Worm (Caenorhabditis elegans) whole organism, mixed stage, embryonic: ENCODE data around the gene pde-2.

Experiments used
- M03D4.4 ChIP-seq: sonication (generic microtip); optimal IDR thresholded peaks from 2 replicates; lab custom pipeline; 2017; ENCODE audit warnings: mild to moderate bottlenecking, missing genetic modification characterization, missing compliant biosample characterization
- bed-3 ChIP-seq: fragments of 200-800 bp; sonication (Bioruptor generic); optimal IDR thresholded peaks from 3 replicates; lab custom pipeline; 2018; ENCODE audit warnings: mild to moderate bottlenecking, missing genetic modification characterization, moderate library complexity, missing compliant biosample characterization
- blmp-1 ChIP-seq: fragments of 150-350 bp; optimal IDR thresholded peaks from 2 replicates; lab custom pipeline; 2014; ENCODE audit warnings: missing biosample characterization, missing genetic modification characterization
- ceh-39 ChIP-seq: fragments of 150-350 bp; optimal IDR thresholded peaks from 2 replicates; lab custom pipeline; 2014; ENCODE audit warnings: missing biosample characterization, missing genetic modification characterization
- ceh-43 ChIP-seq: fragments of 200-800 bp; sonication (Bioruptor generic); optimal IDR thresholded peaks from 2 replicates; lab custom pipeline; 2018; ENCODE audit warnings: mild to moderate bottlenecking, missing genetic modification characterization, moderate library complexity, missing compliant biosample characterization
- ceh-83 ChIP-seq: fragments of 200-800 bp; sonication (Bioruptor generic); optimal IDR thresholded peaks from 2 replicates; lab custom pipeline; 2018; ENCODE audit warnings: mild to moderate bottlenecking, missing genetic modification characterization, missing compliant biosample characterization
- ces-1 ChIP-seq: fragments of 150-350 bp; optimal IDR thresholded peaks from 2 replicates; lab custom pipeline; 2014; ENCODE audit warnings: missing biosample characterization, missing genetic modification reagents, missing genetic modification characterization
- cnd-1 ChIP-seq: fragments of 200-800 bp; sonication (Bioruptor generic); optimal IDR thresholded peaks from 2 replicates; lab custom pipeline; 2018; ENCODE audit warnings: mild to moderate bottlenecking, missing genetic modification characterization, missing compliant biosample characterization
- drap-1 ChIP-seq: fragments of 200-800 bp; sonication (Bioruptor generic); optimal IDR thresholded peaks from 3 replicates; lab custom pipeline; 2018; ENCODE audit warnings: mild to moderate bottlenecking, missing genetic modification characterization, missing compliant biosample characterization
- elt-1 ChIP-seq: sonication (generic microtip); optimal IDR thresholded peaks from 2 replicates; lab custom pipeline; 2017; ENCODE audit warnings: missing genetic modification characterization, mild to moderate bottlenecking, missing compliant biosample characterization, antibody characterized with exemption, moderate library complexity, borderline replicate concordance; ENCODE audit not compliant: insufficient read depth
- elt-3 ChIP-seq: fragments of 150-350 bp; optimal IDR thresholded peaks from 2 replicates; lab custom pipeline; 2014; ENCODE audit warnings: missing biosample characterization, missing genetic modification characterization
- flh-1 ChIP-seq: fragments of 200-800 bp; sonication (Bioruptor generic); optimal IDR thresholded peaks from 2 replicates; lab custom pipeline; 2018; ENCODE audit warnings: mild to moderate bottlenecking, missing genetic modification characterization, moderate library complexity, missing compliant biosample characterization
- ham-2 ChIP-seq: fragments of 200-800 bp; sonication (Bioruptor generic); optimal IDR thresholded peaks from 2 replicates; lab custom pipeline; 2018; ENCODE audit warnings: mild to moderate bottlenecking, missing genetic modification characterization, missing compliant biosample characterization
- hlh-1 ChIP-seq: fragments of 150-350 bp; optimal IDR thresholded peaks from 2 replicates; lab custom pipeline; 2014; ENCODE audit warnings: missing biosample characterization, missing genetic modification reagents, missing genetic modification characterization
- lin-13 ChIP-seq: fragments of 150-350 bp; optimal IDR thresholded peaks from 2 replicates; lab custom pipeline; 2014; ENCODE audit warnings: missing biosample characterization, missing genetic modification characterization
- lin-32 ChIP-seq: fragments of 200-800 bp; sonication (Bioruptor generic); optimal IDR thresholded peaks from 2 replicates; lab custom pipeline; 2018; ENCODE audit warnings: mild to moderate bottlenecking, missing genetic modification characterization, missing compliant biosample characterization
- lsy-2 ChIP-seq: fragments of 150-350 bp; optimal IDR thresholded peaks from 2 replicates; lab custom pipeline; 2014; ENCODE audit warnings: missing biosample characterization, missing genetic modification characterization
- mab-5 ChIP-seq: fragments of 150-350 bp; optimal IDR thresholded peaks from 2 replicates; lab custom pipeline; 2014; ENCODE audit warnings: missing biosample characterization, missing genetic modification characterization
- mep-1 ChIP-seq: fragments of 150-350 bp; optimal IDR thresholded peaks from 2 replicates; lab custom pipeline; 2017; ENCODE audit warnings: missing biosample characterization, missing genetic modification reagents, missing genetic modification characterization, inconsistent platforms
- mls-2 ChIP-seq: sonication (generic microtip); optimal IDR thresholded peaks from 2 replicates; lab custom pipeline; 2016; ENCODE audit warnings: mild to moderate bottlenecking, missing genetic modification characterization, moderate library complexity, missing compliant biosample characterization
- nhr-12 ChIP-seq: fragments of 150-350 bp; optimal IDR thresholded peaks from 2 replicates; lab custom pipeline; 2014; ENCODE audit warnings: missing biosample characterization, missing genetic modification characterization
- nhr-2 ChIP-seq: fragments of 150-350 bp; optimal IDR thresholded peaks from 2 replicates; lab custom pipeline; 2014; ENCODE audit warnings: missing biosample characterization, missing genetic modification characterization
- nhr-237 ChIP-seq: fragments of 150-350 bp; optimal IDR thresholded peaks from 2 replicates; lab custom pipeline; 2014; ENCODE audit warnings: missing biosample characterization, missing genetic modification characterization
- nhr-28 ChIP-seq: fragments of 150-350 bp; optimal IDR thresholded peaks from 2 replicates; lab custom pipeline; 2014; ENCODE audit warnings: missing biosample characterization, missing genetic modification characterization
- nhr-76 ChIP-seq: sonication (generic microtip); optimal IDR thresholded peaks from 2 replicates; lab custom pipeline; 2017; ENCODE audit warnings: missing biosample characterization, missing genetic modification characterization
- pha-4 ChIP-seq: fragments of 150-350 bp; optimal IDR thresholded peaks from 2 replicates; lab custom pipeline; 2018; ENCODE audit warnings: missing biosample characterization, missing genetic modification reagents, missing genetic modification characterization
- sem-2 ChIP-seq: fragments of 200-800 bp; sonication (Bioruptor generic); optimal IDR thresholded peaks from 2 replicates; lab custom pipeline; 2018; ENCODE audit warnings: mild to moderate bottlenecking, missing genetic modification characterization, missing compliant biosample characterization
- snpc-4 ChIP-seq: fragments of 150-350 bp; optimal IDR thresholded peaks from 2 replicates; lab custom pipeline; 2014; ENCODE audit warnings: missing biosample characterization, missing genetic modification characterization
- sptf-1 ChIP-seq: sonication (generic microtip); optimal IDR thresholded peaks from 2 replicates; lab custom pipeline; 2017; ENCODE audit warnings: mild to moderate bottlenecking, missing genetic modification characterization, moderate library complexity, missing compliant biosample characterization
- tbx-8 ChIP-seq: fragments of 200-800 bp; sonication (Bioruptor generic); optimal IDR thresholded peaks from 2 replicates; lab custom pipeline; 2018; ENCODE audit warnings: mild to moderate bottlenecking, missing genetic modification characterization, moderate library complexity, missing compliant biosample characterization
- unc-120 ChIP-seq: sonication (generic microtip); optimal IDR thresholded peaks from 2 replicates; lab custom pipeline; 2017; ENCODE audit warnings: missing genetic modification characterization, missing compliant biosample characterization; ENCODE audit not compliant: poor library complexity, severe bottlenecking
- unc-39 ChIP-seq: fragments of 150-350 bp; optimal IDR thresholded peaks from 2 replicates; lab custom pipeline; 2014; ENCODE audit warnings: missing biosample characterization, missing genetic modification characterization
- unc-62 ChIP-seq: fragments of 150-350 bp; optimal IDR thresholded peaks from 2 replicates; lab custom pipeline; 2014; ENCODE audit warnings: missing biosample characterization, missing genetic modification reagents, missing genetic modification characterization
- zip-8 ChIP-seq: fragments of 150-350 bp; optimal IDR thresholded peaks from 2 replicates; lab custom pipeline; 2014; ENCODE audit warnings: missing biosample characterization, missing genetic modification characterization
- ztf-11 ChIP-seq: fragments of 150-350 bp; optimal IDR thresholded peaks from 2 replicates; lab custom pipeline; 2014; ENCODE audit warnings: missing biosample characterization, missing genetic modification characterization

The pde-2 gene

DNA sequence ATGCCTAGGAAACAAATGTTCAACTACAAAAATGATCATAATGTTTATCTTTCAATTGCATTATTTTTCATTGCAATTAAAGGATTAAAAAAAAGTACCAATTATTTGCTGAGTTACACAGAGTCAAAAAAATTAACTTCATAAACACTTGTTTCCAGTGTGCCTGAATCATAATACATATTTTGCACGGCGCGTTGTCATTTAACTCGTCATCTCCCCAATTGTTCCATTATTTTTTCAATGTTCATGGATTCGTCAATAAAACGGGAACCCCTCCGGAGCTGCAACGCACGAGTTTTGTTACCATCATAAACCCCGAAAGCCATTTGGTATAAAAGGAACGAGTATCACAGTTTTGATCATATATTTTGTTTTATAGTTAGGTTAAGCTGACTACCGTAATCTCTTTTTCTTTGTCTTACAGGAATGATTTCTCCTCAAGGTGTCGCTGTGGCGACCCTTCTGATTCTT is 35.5 kb upstream of the pde-2 start, which contains the start of gene F59B2.12:
F59B2.12 (plus strand) TSS at position 421 of the 471 bp plus-strand sequence.
- TF ChIP-seq sem-2 (GFP tag; lab: Kevin White, UChicago) (no peak), blmp-1 (tag; lab: Kevin White, UChicago) (no peak), elt-1 (tag; lab: Kevin White, UChicago) (no peak), nhr-28 (tag; lab: Kevin White, UChicago) (no peak), M03D4.4 (tag; lab: Kevin White, UChicago) (no peak), snpc-4 (tag; lab: Kevin White, UChicago) (no peak)

DNA sequence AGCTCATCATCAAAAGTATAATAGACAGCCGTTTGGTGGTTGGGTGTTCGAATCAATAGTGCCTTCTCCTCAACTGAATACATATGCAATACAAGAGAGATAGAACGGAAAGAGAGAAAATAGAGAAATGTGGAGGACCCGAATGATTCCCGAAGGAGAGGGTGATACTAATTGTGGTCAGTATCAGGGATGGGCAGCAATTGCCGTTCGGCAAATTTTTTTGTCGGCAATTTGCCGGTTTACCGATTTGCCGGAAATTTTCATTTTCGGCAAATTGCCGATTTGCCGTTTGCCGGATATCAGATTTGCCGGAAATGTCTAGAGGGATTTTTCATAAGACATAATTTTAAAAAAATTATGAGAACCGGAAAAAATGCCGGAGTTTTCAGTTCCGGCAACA is 30.6 kb upstream of the pde-2 start, which contains the start of gene F59B2.9:
F59B2.9 (minus strand) TSS at position 101 of the 400 bp plus-strand sequence.
- TF ChIP-seq blmp-1 (tag; lab: Kevin White, UChicago) (no peak), nhr-76 (no peak), ceh-43 (GFP tag; lab: Kevin White, UChicago) (no peak), zip-8 (no peak), sem-2 (GFP tag; lab: Kevin White, UChicago) (no peak), snpc-4 (tag; lab: Kevin White, UChicago) (no peak), tbx-8 (GFP tag; lab: Kevin White, UChicago) (no peak), mep-1 (tag; lab: Kevin White, UChicago) (no peak), nhr-237 (tag; lab: Kevin White, UChicago) (no peak)

DNA sequence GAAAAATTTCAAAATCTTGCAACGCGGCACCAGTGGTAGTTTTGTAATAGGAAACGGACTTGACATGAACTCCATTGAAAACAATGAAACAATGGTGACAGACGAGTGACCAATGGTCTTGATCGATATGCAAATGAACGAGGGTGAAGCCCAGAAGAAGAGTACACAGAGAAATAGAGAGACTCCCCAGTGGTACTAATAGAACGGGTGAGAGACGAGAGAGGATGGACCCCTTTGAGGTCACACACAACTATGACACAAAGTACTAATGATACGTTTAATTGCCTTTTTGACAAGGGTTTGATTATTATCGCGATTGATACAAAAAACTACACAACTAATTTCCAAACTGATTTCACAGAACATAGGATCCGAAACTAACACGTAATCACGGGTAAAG is 28.4 kb upstream of the pde-2 start, which contains the start of gene F59B2.8:
F59B2.8 (minus strand) TSS at position 151 of the 400 bp plus-strand sequence.
- TF ChIP-seq sptf-1 (no peak), unc-62 (GFP tag; lab: Kevin White, UChicago) (peak; percentile 62), nhr-28 (tag; lab: Kevin White, UChicago) (no peak), mls-2 (tag; lab: Kevin White, UChicago) (peak; percentile 22), ces-1 (GFP tag; lab: Kevin White, UChicago) (peak; percentile 25), M03D4.4 (tag; lab: Kevin White, UChicago) (no peak), nhr-2 (tag; lab: Kevin White, UChicago) (no peak), bed-3 (GFP tag; lab: Kevin White, UChicago) (no peak), sem-2 (GFP tag; lab: Kevin White, UChicago) (no peak), mep-1 (tag; lab: Kevin White, UChicago) (no peak), lsy-2 (tag; lab: Kevin White, UChicago) (no peak), nhr-237 (tag; lab: Kevin White, UChicago) (no peak), nhr-76 (no peak), ceh-43 (GFP tag; lab: Kevin White, UChicago) (no peak), flh-1 (GFP tag; lab: Kevin White, UChicago) (no peak), blmp-1 (tag; lab: Kevin White, UChicago) (no peak), hlh-1 (tag; lab: Kevin White, UChicago) (peak; percentile 15), unc-120 (tag; lab: Kevin White, UChicago) (peak; percentile 20), snpc-4 (tag; lab: Kevin White, UChicago) (no peak), zip-8 (no peak), ham-2 (GFP tag; lab: Kevin White, UChicago) (no peak), lin-32 (GFP tag; lab: Kevin White, UChicago) (no peak), nhr-12 (tag; lab: Kevin White, UChicago) (no peak), ceh-83 (GFP tag; lab: Kevin White, UChicago) (no peak), elt-3 (no peak), elt-1 (tag; lab: Kevin White, UChicago) (no peak)

DNA sequence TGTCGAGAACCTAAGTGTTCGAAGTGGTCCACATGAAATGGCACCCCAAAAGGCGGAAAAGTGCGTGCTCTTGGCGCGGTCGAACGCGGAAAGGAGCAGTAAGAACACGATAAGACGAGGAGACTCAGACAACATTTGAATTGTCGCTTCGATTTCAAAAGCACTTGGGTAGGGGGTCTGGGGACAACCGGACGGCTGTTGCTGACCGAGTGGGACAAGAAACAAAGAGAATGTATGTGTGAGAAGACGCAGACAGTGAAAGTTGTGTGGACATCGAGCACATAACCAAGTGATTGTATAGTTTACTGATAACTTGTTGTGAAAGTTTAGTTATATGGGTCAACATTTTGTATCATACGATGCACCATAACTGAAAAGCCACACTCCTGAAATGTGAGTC is 25.5 kb upstream of the pde-2 start:
- no peak for TF ChIP-seq elt-3
- TF ChIP-seq bed-3 (GFP tag; lab: Kevin White, UChicago) = no peak
- TF ChIP-seq ceh-43 (GFP tag; lab: Kevin White, UChicago) = no peak
- peak; percentile 67 for TF ChIP-seq unc-120 (tag; lab: Kevin White, UChicago)
- no peak for TF ChIP-seq nhr-237 (tag; lab: Kevin White, UChicago)
- peak; percentile 57 for TF ChIP-seq nhr-12 (tag; lab: Kevin White, UChicago)
- TF ChIP-seq elt-1 (tag; lab: Kevin White, UChicago) = no peak
- TF ChIP-seq unc-62 (GFP tag; lab: Kevin White, UChicago) = peak; percentile 69
- TF ChIP-seq blmp-1 (tag; lab: Kevin White, UChicago) = no peak
- no peak for TF ChIP-seq mls-2 (tag; lab: Kevin White, UChicago)
- TF ChIP-seq sem-2 (GFP tag; lab: Kevin White, UChicago) = no peak
- no peak for TF ChIP-seq nhr-76
- no peak for TF ChIP-seq ces-1 (GFP tag; lab: Kevin White, UChicago)
- no peak for TF ChIP-seq nhr-28 (tag; lab: Kevin White, UChicago)
- no peak for TF ChIP-seq nhr-2 (tag; lab: Kevin White, UChicago)
- peak; percentile 87 for TF ChIP-seq hlh-1 (tag; lab: Kevin White, UChicago)
- no peak for TF ChIP-seq lin-32 (GFP tag; lab: Kevin White, UChicago)
- TF ChIP-seq unc-39 = no peak
- TF ChIP-seq lin-13 (tag; lab: Kevin White, UChicago) = no peak
- TF ChIP-seq flh-1 (GFP tag; lab: Kevin White, UChicago) = no peak
- TF ChIP-seq ceh-83 (GFP tag; lab: Kevin White, UChicago) = no peak
- no peak for TF ChIP-seq lsy-2 (tag; lab: Kevin White, UChicago)
- TF ChIP-seq pha-4 (tag; lab: Kevin White, UChicago) = peak; percentile 22
- no peak for TF ChIP-seq mab-5 (tag; lab: Kevin White, UChicago)
- TF ChIP-seq mep-1 (tag; lab: Kevin White, UChicago) = no peak
- peak; percentile 24 for TF ChIP-seq cnd-1 (tag; lab: Kevin White, UChicago)
- TF ChIP-seq snpc-4 (tag; lab: Kevin White, UChicago) = no peak
- TF ChIP-seq ceh-39 = no peak
- no peak for TF ChIP-seq ztf-11 (tag; lab: Kevin White, UChicago)
- no peak for TF ChIP-seq M03D4.4 (tag; lab: Kevin White, UChicago)
- no peak for TF ChIP-seq tbx-8 (GFP tag; lab: Kevin White, UChicago)
- TF ChIP-seq sptf-1 = peak; percentile 10
- no peak for TF ChIP-seq ham-2 (GFP tag; lab: Kevin White, UChicago)
- peak; percentile 59 for TF ChIP-seq drap-1 (GFP tag; lab: Kevin White, UChicago)
- TF ChIP-seq zip-8 = no peak
